Worm (Caenorhabditis elegans) whole organism, young adult: ENCODE measurements around the gene cpb-2.

Source experiments
- ZK185.1 ChIP-seq: sonication (generic microtip); optimal IDR thresholded peaks from 2 replicates; lab custom pipeline; 2016; ENCODE audit warnings: mild to moderate bottlenecking, missing genetic modification characterization, missing compliant biosample characterization; ENCODE audit not compliant: poor library complexity, severe bottlenecking
- dpl-1 ChIP-seq: fragments of 150-350 bp; optimal IDR thresholded peaks from 2 replicates; lab custom pipeline; 2014; ENCODE audit warnings: missing biosample characterization, missing genetic modification reagents, missing genetic modification characterization
- madf-6 ChIP-seq: fragments of 200-800 bp; sonication (Bioruptor generic); IDR thresholded peaks from 2 replicates; pipeline ENCODE4 v1.3.6; 2022; ENCODE audit warnings: missing genetic modification reagents, missing genetic modification characterization, missing compliant biosample characterization
- nhr-27 ChIP-seq: fragments of 200-800 bp; sonication (Bioruptor generic); optimal IDR thresholded peaks from 2 replicates; lab custom pipeline; 2018; ENCODE audit warnings: mild to moderate bottlenecking, missing genetic modification characterization, moderate library complexity, missing compliant biosample characterization
- snpc-4 ChIP-seq, 5 experiments: fragments of 150-350 bp in 1 of 5; sonication (generic microtip) in 4 of 5; optimal IDR thresholded peaks; 2 replicates each; lab custom pipeline; 2014 to 2018; ENCODE audit warnings: missing genetic modification characterization in 5 of 5, missing biosample characterization in 3 of 5, antibody characterized with exemption in 2 of 5, mild to moderate bottlenecking in 2 of 5, missing compliant biosample characterization in 2 of 5, missing genotype in 2 of 5, moderate library complexity in 2 of 5, missing genetic modification reagents in 1 of 5
- ztf-6 ChIP-seq: fragments of 200-800 bp; sonication (Bioruptor generic); IDR thresholded peaks from 2 replicates; pipeline ENCODE4 v1.3.6; 2022; ENCODE audit warnings: missing genetic modification reagents, missing genetic modification characterization, missing compliant biosample characterization

ce11 chrII:6230116-6230515, 37.5 kb downstream of the cpb-2 start:
- TF ChIP-seq ZK185.1 (tag; lab: Kevin White, UChicago) (no peak), madf-6 (no peak), snpc-4 (GFP tag; optimal IDR thresholded peaks at IDR 0.05; lab: Kevin White, UChicago) (no peak), snpc-4 (tag; optimal IDR thresholded peaks at IDR 0.05; lab: Kevin White, UChicago) (no peak), ztf-6 (GFP tag; lab: Robert Waterston, UW) (no peak), nhr-27 (tag; lab: Kevin White, UChicago) (no peak), dpl-1 (GFP tag; lab: Kevin White, UChicago) (no peak)
